Worm (Caenorhabditis elegans) whole organism, late embryonic: ENCODE measurements around the gene F29A7.3.

ENCODE experiments used
- ama-1 ChIP-seq: fragments of 150-350 bp; optimal IDR thresholded peaks from 2 replicates; lab custom pipeline; 2014
- ceh-14 ChIP-seq: sonication (generic microtip); optimal IDR thresholded peaks from 2 replicates; lab custom pipeline; 2016; ENCODE audit warnings: missing genotype, missing genetic modification characterization, missing compliant biosample characterization
- fkh-10 ChIP-seq: fragments of 150-350 bp; optimal IDR thresholded peaks from 2 replicates; lab custom pipeline; 2014; ENCODE audit warnings: missing biosample characterization, missing genetic modification reagents, missing genetic modification characterization
- nhr-232 ChIP-seq: sonication (generic microtip); optimal IDR thresholded peaks from 2 replicates; lab custom pipeline; 2016; ENCODE audit warnings: missing genetic modification characterization, missing compliant biosample characterization
- pag-3 ChIP-seq: sonication (generic microtip); optimal IDR thresholded peaks from 2 replicates; lab custom pipeline; 2016; ENCODE audit warnings: missing compliant biosample characterization, missing genetic modification characterization, borderline replicate concordance
- sox-4 ChIP-seq: sonication (generic microtip); optimal IDR thresholded peaks from 2 replicates; lab custom pipeline; 2017; ENCODE audit warnings: mild to moderate bottlenecking, missing genetic modification characterization, inconsistent platforms, missing compliant biosample characterization
- syd-9 ChIP-seq: sonication (generic microtip); optimal IDR thresholded peaks from 2 replicates; lab custom pipeline; 2016; ENCODE audit warnings: mild to moderate bottlenecking, missing genetic modification characterization, moderate library complexity, missing compliant biosample characterization

DNA sequence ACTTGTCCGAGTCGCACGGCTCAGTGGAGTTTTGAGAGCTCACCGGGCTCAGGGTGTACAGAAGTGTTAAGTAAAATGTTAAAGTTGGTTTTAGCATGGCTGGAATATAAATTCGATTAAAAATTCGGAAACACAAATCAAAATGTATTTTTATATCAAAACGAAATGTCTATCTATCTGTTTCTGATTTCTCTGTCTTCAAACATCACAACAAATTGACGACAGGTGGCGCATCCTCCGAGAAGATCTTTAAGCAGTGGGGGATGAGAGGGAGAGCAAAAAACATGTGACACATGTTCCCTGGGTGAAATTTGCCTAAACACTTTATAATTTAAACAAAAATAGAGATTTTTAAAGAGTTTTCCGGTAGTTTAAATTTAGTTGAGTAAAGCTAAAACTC is 15.9 kb downstream of the F29A7.3 start, which contains the start of gene F08D12.7:
- no peak for TF ChIP-seq pag-3 (tag; lab: Kevin White, UChicago)
- no peak for TF ChIP-seq fkh-10 (GFP tag; lab: Kevin White, UChicago)
- TF ChIP-seq ceh-14 (tag; lab: Kevin White, UChicago) = no peak
- no peak for TF ChIP-seq syd-9
- TF ChIP-seq sox-4 = no peak
- TF ChIP-seq ama-1 (lab: Kevin White, UChicago) = no peak
- no peak for TF ChIP-seq nhr-232
